Worm (Caenorhabditis elegans) whole organism, midembryonic: ENCODE results near the gene pdl-1.

Source experiments
- T22C8.4 ChIP-seq: fragments of 200-800 bp; sonication (Bioruptor generic); IDR thresholded peaks from 2 replicates; pipeline ENCODE4 v1.3.6; 2022; ENCODE audit warnings: missing genetic modification characterization, missing compliant biosample characterization
- cog-1 ChIP-seq: sonication (generic microtip); optimal IDR thresholded peaks from 2 replicates; lab custom pipeline; 2016; ENCODE audit warnings: missing genetic modification characterization, missing compliant biosample characterization
- flt-1 ChIP-seq: fragments of 200-800 bp; sonication (Bioruptor generic); IDR thresholded peaks from 2 replicates; pipeline ENCODE4 v1.3.6; 2022; ENCODE audit warnings: missing genetic modification characterization, missing compliant biosample characterization
- klf-2 ChIP-seq: fragments of 200-800 bp; sonication (Bioruptor generic); conservative IDR thresholded peaks from 2 replicates; pipeline ENCODE4 v1.3.6; 2022; ENCODE audit warnings: missing genetic modification reagents, missing genetic modification characterization, missing compliant biosample characterization
- ref-1 ChIP-seq: fragments of 200-800 bp; sonication (Bioruptor generic); conservative IDR thresholded peaks from 2 replicates; pipeline ENCODE4 v1.3.6; 2022; ENCODE audit warnings: missing genetic modification reagents, missing genetic modification characterization, missing compliant biosample characterization
- tab-1 ChIP-seq: fragments of 200-800 bp; sonication (Bioruptor generic); IDR thresholded peaks from 2 replicates; pipeline ENCODE4 v1.3.6; 2022; ENCODE audit warnings: missing genetic modification characterization, missing compliant biosample characterization
- ztf-23 ChIP-seq: fragments of 200-800 bp; sonication (Bioruptor generic); IDR thresholded peaks from 2 replicates; pipeline ENCODE4 v1.3.6; 2022; ENCODE audit warnings: missing genetic modification reagents, missing genetic modification characterization, missing compliant biosample characterization
- ztf-29 ChIP-seq: fragments of 200-800 bp; sonication (Bioruptor generic); IDR thresholded peaks from 2 replicates; pipeline ENCODE4 v1.3.6; 2022; ENCODE audit warnings: missing genetic modification reagents, missing genetic modification characterization, missing compliant biosample characterization

ce11 chrII:7217047-7217446 is 33.4 kb downstream of the pdl-1 start, which contains the start of gene E04F6.10:
- TF ChIP-seq klf-2 (GFP tag; lab: Robert Waterston, UW): no peak
- no peak for TF ChIP-seq ztf-23 (GFP tag; lab: Robert Waterston, UW)
- no peak for TF ChIP-seq cog-1 (tag; lab: Kevin White, UChicago)
- no peak for TF ChIP-seq ref-1 (GFP tag; lab: Robert Waterston, UW)
- no peak for TF ChIP-seq flt-1
- no peak for TF ChIP-seq T22C8.4 (GFP tag; lab: Robert Waterston, UW)
- no peak for TF ChIP-seq ztf-29 (GFP tag; lab: Robert Waterston, UW)
- TF ChIP-seq tab-1: no peak
